Fruit fly (Drosophila melanogaster) whole organism, embryonic: ENCODE data around the gene Alp13.

Source experiments
- CG10366 ChIP-seq: fragments of 200-800 bp; sonication (Bioruptor generic); IDR thresholded peaks from 2 replicates; pipeline ENCODE4 v1.3.6; 2022; ENCODE audit warnings: missing biosample characterization, missing genetic modification characterization
- CG10431 ChIP-seq: fragments of 200-800 bp; sonication (Bioruptor generic); optimal IDR thresholded peaks from 3 replicates; lab custom pipeline; 2018; ENCODE audit warnings: missing biosample characterization, mild to moderate bottlenecking, missing genetic modification characterization
- CG10462 ChIP-seq: fragments of 200-800 bp; sonication (Bioruptor generic); optimal IDR thresholded peaks from 2 replicates; lab custom pipeline; 2016; ENCODE audit warnings: missing biosample characterization, missing genetic modification characterization
- CG12155 ChIP-seq: fragments of 200-800 bp; sonication (Bioruptor generic); optimal IDR thresholded peaks from 3 replicates; lab custom pipeline; 2016; ENCODE audit warnings: missing biosample characterization, missing genetic modification characterization
- CG13287 ChIP-seq: fragments of 200-800 bp; sonication (Bioruptor generic); IDR thresholded peaks from 2 replicates; pipeline ENCODE4 v1.3.6; 2022; ENCODE audit warnings: missing biosample characterization, missing genetic modification characterization; ENCODE audit not compliant: partially characterized antibody
- CG13424 ChIP-seq: fragments of 200-800 bp; sonication (Bioruptor generic); optimal IDR thresholded peaks from 2 replicates; lab custom pipeline; 2019; ENCODE audit warnings: missing biosample characterization, mild to moderate bottlenecking, missing genetic modification characterization, moderate library complexity
- CG14050 ChIP-seq: fragments of 200-800 bp; sonication (Bioruptor generic); IDR thresholded peaks from 3 replicates; pipeline ENCODE4 v1.3.6; 2022; ENCODE audit warnings: missing biosample characterization, missing genetic modification characterization
- CG15269 ChIP-seq: fragments of 200-800 bp; sonication (Bioruptor generic); optimal IDR thresholded peaks from 2 replicates; lab custom pipeline; 2018; ENCODE audit warnings: missing biosample characterization, mild to moderate bottlenecking, missing genetic modification characterization, moderate library complexity
- CG17361 ChIP-seq: fragments of 200-800 bp; sonication (Bioruptor generic); IDR thresholded peaks from 3 replicates; pipeline ENCODE4 v1.3.6; 2022; ENCODE audit warnings: missing biosample characterization, missing genetic modification characterization
- CG17802 ChIP-seq: fragments of 200-800 bp; sonication (Bioruptor generic); optimal IDR thresholded peaks from 2 replicates; lab custom pipeline; 2018; ENCODE audit warnings: missing biosample characterization, mild to moderate bottlenecking, missing genetic modification characterization, moderate library complexity
- CG18011 ChIP-seq: fragments of 200-800 bp; sonication (Bioruptor generic); optimal IDR thresholded peaks from 2 replicates; lab custom pipeline; 2017; ENCODE audit warnings: missing biosample characterization, missing genetic modification characterization, mild to moderate bottlenecking, moderate library complexity, missing genotype
- CG18476 ChIP-seq: fragments of 200-800 bp; sonication (Bioruptor generic); optimal IDR thresholded peaks from 2 replicates; lab custom pipeline; 2016; ENCODE audit warnings: missing biosample characterization, mild to moderate bottlenecking, missing genetic modification characterization
- CG18764 ChIP-seq: fragments of 200-800 bp; sonication (Bioruptor generic); optimal IDR thresholded peaks from 3 replicates; lab custom pipeline; 2016; ENCODE audit warnings: missing biosample characterization, missing genetic modification characterization
- CG2889 ChIP-seq: fragments of 200-800 bp; sonication (Bioruptor generic); IDR thresholded peaks from 3 replicates; pipeline ENCODE4 v1.3.6; 2022; ENCODE audit warnings: missing biosample characterization, missing genetic modification characterization
- CG30403 ChIP-seq: fragments of 200-800 bp; sonication (Bioruptor generic); optimal IDR thresholded peaks from 3 replicates; lab custom pipeline; 2016; ENCODE audit warnings: missing biosample characterization, missing genetic modification characterization
- CG32767 ChIP-seq: fragments of 200-800 bp; sonication (Bioruptor generic); IDR thresholded peaks from 2 replicates; pipeline ENCODE4 v1.3.6; 2022; ENCODE audit warnings: missing biosample characterization, missing genetic modification characterization
- CG33557 ChIP-seq: fragments of 200-800 bp; sonication (Bioruptor generic); optimal IDR thresholded peaks from 2 replicates; lab custom pipeline; 2019; ENCODE audit warnings: missing biosample characterization, mild to moderate bottlenecking, missing genetic modification characterization, moderate library complexity
- CG3407 ChIP-seq: fragments of 200-800 bp; sonication (Bioruptor generic); optimal IDR thresholded peaks from 2 replicates; lab custom pipeline; 2018; ENCODE audit warnings: missing biosample characterization, mild to moderate bottlenecking, missing genetic modification characterization
- CG5180 ChIP-seq: fragments of 200-800 bp; sonication (Bioruptor generic); optimal IDR thresholded peaks from 3 replicates; lab custom pipeline; 2017; ENCODE audit warnings: missing biosample characterization, missing genetic modification characterization, mild to moderate bottlenecking, moderate library complexity, missing genetic modification reagents
- CG6854 ChIP-seq: fragments of 200-800 bp; sonication (Bioruptor generic); optimal IDR thresholded peaks from 3 replicates; lab custom pipeline; 2017; ENCODE audit warnings: missing biosample characterization, mild to moderate bottlenecking, missing genetic modification characterization
- CG7556 ChIP-seq: fragments of 200-800 bp; sonication (Bioruptor generic); optimal IDR thresholded peaks from 2 replicates; lab custom pipeline; 2017; ENCODE audit warnings: missing biosample characterization, mild to moderate bottlenecking, missing genetic modification characterization
- CG7987 ChIP-seq: fragments of 200-800 bp; sonication (Bioruptor generic); optimal IDR thresholded peaks from 2 replicates; lab custom pipeline; 2018; ENCODE audit warnings: missing biosample characterization, mild to moderate bottlenecking, missing genetic modification characterization, moderate library complexity
- Dip2 ChIP-seq: fragments of 200-800 bp; sonication (Bioruptor generic); IDR thresholded peaks from 2 replicates; pipeline ENCODE4 v1.3.6; 2022; ENCODE audit warnings: missing biosample characterization, missing genetic modification characterization
- ERR ChIP-seq: fragments of 200-800 bp; sonication (Bioruptor generic); optimal IDR thresholded peaks from 2 replicates; lab custom pipeline; 2016; ENCODE audit warnings: missing biosample characterization, missing genetic modification characterization
- Gug ChIP-seq: fragments of 200-800 bp; sonication (Bioruptor generic); IDR thresholded peaks from 4 replicates; pipeline ENCODE4 v1.3.6; 2022; ENCODE audit warnings: missing biosample characterization, missing genetic modification characterization
- Hsf ChIP-seq: fragments of 200-800 bp; sonication (Bioruptor generic); optimal IDR thresholded peaks from 3 replicates; lab custom pipeline; 2016; ENCODE audit warnings: missing biosample characterization, missing genetic modification characterization
- Lpt ChIP-seq: fragments of >200 bp; optimal IDR thresholded peaks from 2 replicates; lab custom pipeline; 2018; ENCODE audit warnings: missing biosample characterization, missing genetic modification characterization
- MBD-R2 ChIP-seq: fragments of 200-800 bp; sonication (Bioruptor generic); IDR thresholded peaks from 2 replicates; pipeline ENCODE4 v1.3.6; 2022; ENCODE audit warnings: missing biosample characterization, missing genetic modification characterization
- Med ChIP-seq: fragments of 200-800 bp; sonication (Bioruptor generic); peaks from one replicate; lab custom pipeline; 2016; ENCODE audit warnings: missing biosample characterization, missing genetic modification characterization, mild to moderate bottlenecking, inconsistent platforms, moderate library complexity
- NFAT ChIP-seq: fragments of 200-800 bp; sonication (Bioruptor generic); IDR thresholded peaks from 2 replicates; pipeline ENCODE4 v1.3.6; 2022; ENCODE audit warnings: missing biosample characterization, missing genetic modification characterization
- PHDP ChIP-seq: fragments of 200-800 bp; sonication (Bioruptor generic); optimal IDR thresholded peaks from 3 replicates; lab custom pipeline; 2018; ENCODE audit warnings: missing biosample characterization, mild to moderate bottlenecking, missing genetic modification characterization, moderate library complexity
- Ptx1 ChIP-seq: fragments of 200-800 bp; sonication (Bioruptor generic); IDR thresholded peaks from 2 replicates; pipeline ENCODE4 v1.3.6; 2022; ENCODE audit warnings: missing biosample characterization, missing genetic modification characterization
- Scr ChIP-seq: fragments of 200-800 bp; sonication (Bioruptor generic); IDR thresholded peaks from 2 replicates; pipeline ENCODE4 v1.3.6; 2022; ENCODE audit warnings: missing biosample characterization, missing genetic modification characterization; ENCODE audit not compliant: partially characterized antibody
- Tbp ChIP-seq: fragments of >200 bp; optimal IDR thresholded peaks from 2 replicates; lab custom pipeline; 2018; ENCODE audit warnings: missing biosample characterization, missing genetic modification characterization
- Xbp1 ChIP-seq: fragments of 200-800 bp; sonication (Bioruptor generic); optimal IDR thresholded peaks from 3 replicates; lab custom pipeline; 2016; ENCODE audit warnings: missing biosample characterization, mild to moderate bottlenecking, missing genetic modification characterization
- croc ChIP-seq: fragments of 200-800 bp; sonication (Bioruptor generic); conservative IDR thresholded peaks from 3 replicates; pipeline ENCODE4 v1.3.6; 2022; ENCODE audit warnings: missing biosample characterization, missing genetic modification characterization
- cwo ChIP-seq: fragments of 200-800 bp; sonication (Bioruptor generic); optimal IDR thresholded peaks from 3 replicates; lab custom pipeline; 2017; ENCODE audit warnings: missing biosample characterization, missing genetic modification characterization, mild to moderate bottlenecking, moderate library complexity, missing genetic modification reagents
- disco-r ChIP-seq: fragments of 200-800 bp; sonication (Bioruptor generic); optimal IDR thresholded peaks from 2 replicates; lab custom pipeline; 2016; ENCODE audit warnings: missing biosample characterization, missing genetic modification characterization
- fd64A ChIP-seq: fragments of 200-800 bp; sonication (Bioruptor generic); optimal IDR thresholded peaks from 3 replicates; lab custom pipeline; 2018; ENCODE audit warnings: missing biosample characterization, mild to moderate bottlenecking, missing genetic modification characterization
- fru ChIP-seq: fragments of >200 bp; optimal IDR thresholded peaks from 2 replicates; lab custom pipeline; 2017
- gsb ChIP-seq: fragments of 200-800 bp; sonication (Bioruptor generic); IDR thresholded peaks from 2 replicates; pipeline ENCODE4 v1.3.6; 2022; ENCODE audit warnings: missing biosample characterization, missing genetic modification characterization
- hb ChIP-seq: fragments of 200-800 bp; sonication (Bioruptor generic); IDR thresholded peaks from 3 replicates; pipeline ENCODE4 v1.3.6; 2022; ENCODE audit warnings: missing biosample characterization, missing genetic modification characterization; ENCODE audit not compliant: partially characterized antibody
- her ChIP-seq: fragments of 200-800 bp; sonication (Bioruptor generic); optimal IDR thresholded peaks from 2 replicates; lab custom pipeline; 2016; ENCODE audit warnings: missing biosample characterization, missing genetic modification characterization
- hth ChIP-seq: fragments of >200 bp; optimal IDR thresholded peaks from 2 replicates; lab custom pipeline; 2017; ENCODE audit warnings: inconsistent platforms
- insv ChIP-seq, 2 experiments: fragments of 200-800 bp; sonication (Bioruptor generic); optimal IDR thresholded peaks; 3 replicates each; lab custom pipeline; 2016 to 2018; ENCODE audit warnings: missing biosample characterization in 2 of 2, missing genetic modification characterization in 2 of 2
- knrl ChIP-seq: fragments of 200-800 bp; sonication (Bioruptor generic); IDR thresholded peaks from 3 replicates; pipeline ENCODE4 v1.3.6; 2022; ENCODE audit warnings: missing biosample characterization, missing genetic modification characterization; ENCODE audit not compliant: partially characterized antibody
- prd ChIP-seq, 3 experiments: fragments of >200 bp in 2 of 3; fragments of 200-800 bp in 1 of 3; sonication (Bioruptor generic) in 1 of 3; optimal IDR thresholded peaks in 2 of 3; IDR thresholded peaks in 1 of 3; 2 replicates in 2 of 3; 3 replicates in 1 of 3; pipeline versions ENCODE4 v1.3.6 to Lab custom; 2017 to 2022; ENCODE audit warnings: missing biosample characterization in 1 of 3, missing genetic modification characterization in 1 of 3
- repo ChIP-seq: fragments of 200-800 bp; sonication (Bioruptor generic); optimal IDR thresholded peaks from 2 replicates; lab custom pipeline; 2016; ENCODE audit warnings: missing biosample characterization, missing genetic modification characterization
- ro ChIP-seq: fragments of 200-800 bp; sonication (Bioruptor generic); IDR thresholded peaks from 2 replicates; pipeline ENCODE4 v1.3.6; 2022; ENCODE audit warnings: missing biosample characterization, missing genetic modification characterization
- toy ChIP-seq: fragments of 200-800 bp; sonication (Bioruptor generic); IDR thresholded peaks from 2 replicates; pipeline ENCODE4 v1.3.6; 2022; ENCODE audit warnings: missing biosample characterization, missing genetic modification characterization
- zen2 ChIP-seq: fragments of 200-800 bp; sonication (Bioruptor generic); IDR thresholded peaks from 3 replicates; pipeline ENCODE4 v1.3.6; 2022; ENCODE audit warnings: missing biosample characterization, missing genetic modification characterization; ENCODE audit not compliant: partially characterized antibody
- zfh1 ChIP-seq: fragments of 200-800 bp; sonication (Bioruptor generic); IDR thresholded peaks from 3 replicates; pipeline ENCODE4 v1.3.6; 2022; ENCODE audit warnings: missing biosample characterization, missing genetic modification characterization

The Alp13 gene

dm6 chr3R:10111815-10112185, 36.6 kb upstream of the Alp13 start (continued):
- TF ChIP-seq zen2 (GFP tag; lab: Robert Waterston, UW) (no peak), CG10366 (no peak), ERR (GFP tag; lab: Kevin White, UChicago) (no peak), CG17361 (peak; percentile 53; the same call in 2 of the 3 replicates), CG12155 (GFP tag; lab: Kevin White, UChicago) (peak; percentile 2), hb (GFP tag; lab: Robert Waterston, UW) (no peak), gsb (GFP tag; lab: Robert Waterston, UW) (no peak), her (GFP tag; lab: Kevin White, UChicago) (no peak), disco-r (GFP tag; lab: Kevin White, UChicago) (no peak), CG33557 (GFP tag; lab: Kevin White, UChicago) (no peak), CG10462 (GFP tag; lab: Kevin White, UChicago) (no peak), croc (GFP tag; lab: Robert Waterston, UW) (no peak), CG13287 (GFP tag; lab: Robert Waterston, UW) (no peak), knrl (GFP tag; lab: Robert Waterston, UW) (no peak), cwo (GFP tag; lab: Kevin White, UChicago) (no peak), CG3407 (no peak), CG5180 (GFP tag; lab: Kevin White, UChicago) (no peak), MBD-R2 (no peak), zfh1 (GFP tag; lab: Robert Waterston, UW) (no peak; the same call in 2 of the 3 replicates), repo (GFP tag; lab: Kevin White, UChicago) (no peak), CG18476 (GFP tag; lab: Kevin White, UChicago) (no peak), CG30403 (peak; percentile 44), prd (optimal IDR thresholded peaks at IDR 0.05; lab: Kevin White, UChicago) (no peak), prd (GFP tag; IDR thresholded peaks at IDR 0.05; lab: Robert Waterston, UW) (0 out of 3 replicates have a peak, but pooled peaks have one; percentile 5), CG7987 (no peak), CG17802 (tag; lab: Kevin White, UChicago) (no peak), Hsf (no peak), Tbp (no peak), NFAT (GFP tag; lab: Robert Waterston, UW) (no peak), ro (GFP tag; lab: Robert Waterston, UW) (no peak), PHDP (peak; percentile 23), Lpt (GFP tag; lab: Kevin White, UChicago) (no peak), CG18764 (GFP tag; lab: Kevin White, UChicago) (no peak), fru (lab: Kevin White, UChicago) (no peak), CG6854 (GFP tag; lab: Kevin White, UChicago) (no peak), CG18011 (no peak), CG32767 (GFP tag; lab: Robert Waterston, UW) (no peak), toy (GFP tag; lab: Robert Waterston, UW) (no peak), Gug (GFP tag; lab: Robert Waterston, UW) (no peak), hth (lab: Kevin White, UChicago) (no peak), Dip2 (GFP tag; lab: Robert Waterston, UW) (no peak), CG7556 (GFP tag; lab: Kevin White, UChicago) (peak; percentile 45), CG14050 (GFP tag; lab: Robert Waterston, UW) (no peak), CG15269 (tag; lab: Kevin White, UChicago) (no peak), fd64A (GFP tag; lab: Kevin White, UChicago) (no peak), CG13424 (peak; percentile 7), CG2889 (GFP tag; lab: Robert Waterston, UW) (no peak), Med (GFP tag; lab: Kevin White, UChicago) (no peak), CG10431 (GFP tag; lab: Kevin White, UChicago) (no peak), Xbp1 (GFP tag; lab: Kevin White, UChicago) (peak; percentile 14), Scr (GFP tag; lab: Robert Waterston, UW) (no peak), Ptx1 (GFP tag; lab: Robert Waterston, UW) (0 out of 2 replicates have a peak, but pooled peaks have one; percentile 8), insv (GFP tag; optimal IDR thresholded peaks at IDR 0.05; lab: Kevin White, UChicago) (no peak)
